Worm (Caenorhabditis elegans) whole organism, early embryonic: ENCODE data around the gene F33A8.7.

ENCODE experiments used
- B0310.2 ChIP-seq: sonication (generic microtip); optimal IDR thresholded peaks from 2 replicates; lab custom pipeline; 2016; ENCODE audit warnings: mild to moderate bottlenecking, missing genetic modification characterization, missing compliant biosample characterization
- aly-1 ChIP-seq: sonication (generic microtip); optimal IDR thresholded peaks from 2 replicates; lab custom pipeline; 2016; ENCODE audit warnings: missing genetic modification characterization, missing compliant biosample characterization

DNA sequence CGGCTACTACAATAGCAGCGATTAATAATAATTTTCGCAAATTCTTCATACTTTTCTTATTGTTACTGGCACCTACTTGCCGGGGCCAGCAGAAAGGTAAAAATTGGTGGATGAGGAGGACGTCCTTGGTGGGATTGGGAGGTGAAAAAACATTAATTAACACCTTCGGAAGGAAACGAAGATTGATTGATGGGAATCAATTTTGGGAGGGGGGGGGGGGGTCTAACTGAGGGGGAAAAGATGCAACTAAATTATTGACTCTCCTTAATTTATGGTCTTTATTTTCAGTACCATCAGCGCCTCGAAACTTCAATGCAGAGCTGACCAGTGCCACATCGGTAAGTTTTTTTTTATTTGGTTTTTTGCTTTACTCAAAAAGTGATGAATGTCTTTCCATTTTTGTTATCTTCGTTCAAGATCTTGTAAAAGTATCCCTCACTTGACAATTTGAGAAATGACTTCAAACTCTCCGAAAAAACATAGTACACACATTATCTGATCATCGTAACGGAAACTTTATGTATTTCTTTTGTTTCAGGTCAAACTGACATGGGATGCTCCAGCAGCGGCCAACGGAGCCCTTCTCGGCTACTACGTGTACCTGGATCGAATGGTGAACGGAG lies 31.7 kb downstream of the F33A8.7 start:
- TF ChIP-seq aly-1 (no peak), B0310.2 (no peak)
